Worm (Caenorhabditis elegans): Measurements from ENCODE around the gene R12B2.2.

The R12B2.2 gene

ce11 chrIII:5855637-5856179 lies 48.9 kb downstream of the R12B2.2 start, which contains the start of the genes cct-6 and alh-9 (continued):
- TF ChIP-seq lin-13 (GFP tag; optimal IDR thresholded peaks at IDR 0.05), result peak; percentile 80
- no peak for TF ChIP-seq mxl-2 (GFP tag; conservative IDR thresholded peaks at IDR 0.05)
- peak in 1 of 2 experiments; percentile 26 for TF ChIP-seq mdl-1 (tag; optimal IDR thresholded peaks at IDR 0.05)
- TF ChIP-seq daf-16 (GFP tag; optimal IDR thresholded peaks at IDR 0.05), result peak in 1 of 2 experiments; percentile 17
- TF ChIP-seq daf-16 (tag; optimal IDR thresholded peaks at IDR 0.05), result peak; percentile 65
- no peak for TF ChIP-seq ZK337.2 (GFP tag; IDR thresholded peaks at IDR 0.05)
- TF ChIP-seq dpl-1 (GFP tag; optimal IDR thresholded peaks at IDR 0.05), result peak; percentile 96
- no peak for TF ChIP-seq fkh-10 (GFP tag; optimal IDR thresholded peaks at IDR 0.05)
- TF ChIP-seq cey-2 (tag; optimal IDR thresholded peaks at IDR 0.05; ENCODE audit: borderline replicate concordance, insufficient read depth), result no peak
- no peak; the same call in 1 of the 2 replicates for TF ChIP-seq arid-1 (GFP tag; conservative IDR thresholded peaks at IDR 0.05)
- peak; percentile 58; the same call in 1 of the 2 replicates for TF ChIP-seq hmg-1.1 (GFP tag; IDR thresholded peaks at IDR 0.05)
- TF ChIP-seq daf-19 (GFP tag; conservative IDR thresholded peaks at IDR 0.05), result no peak
- TF ChIP-seq spr-3 (GFP tag; optimal IDR thresholded peaks at IDR 0.05), result no peak
- peak; percentile 92 for TF ChIP-seq mes-2 (tag; optimal IDR thresholded peaks at IDR 0.05; ENCODE audit: poor library complexity, severe bottlenecking)
- TF ChIP-seq pha-4 (GFP tag; IDR thresholded peaks at IDR 0.05), result peak; percentile 14; the same call in 1 of the 2 replicates
- TF ChIP-seq pha-4 (tag; optimal IDR thresholded peaks at IDR 0.05), result peak; percentile 93

Data from whole organism, L4 larva.